Worm (Caenorhabditis elegans) whole organism, mixed stage, embryonic: ENCODE measurements around the gene C15H9.4.

Experiments used
- M03D4.4 ChIP-seq: sonication (generic microtip); optimal IDR thresholded peaks from 2 replicates; lab custom pipeline; 2017; ENCODE audit warnings: mild to moderate bottlenecking, missing genetic modification characterization, missing compliant biosample characterization
- bed-3 ChIP-seq: fragments of 200-800 bp; sonication (Bioruptor generic); optimal IDR thresholded peaks from 3 replicates; lab custom pipeline; 2018; ENCODE audit warnings: mild to moderate bottlenecking, missing genetic modification characterization, moderate library complexity, missing compliant biosample characterization
- blmp-1 ChIP-seq: fragments of 150-350 bp; optimal IDR thresholded peaks from 2 replicates; lab custom pipeline; 2014; ENCODE audit warnings: missing biosample characterization, missing genetic modification characterization
- ceh-39 ChIP-seq: fragments of 150-350 bp; optimal IDR thresholded peaks from 2 replicates; lab custom pipeline; 2014; ENCODE audit warnings: missing biosample characterization, missing genetic modification characterization
- ceh-43 ChIP-seq: fragments of 200-800 bp; sonication (Bioruptor generic); optimal IDR thresholded peaks from 2 replicates; lab custom pipeline; 2018; ENCODE audit warnings: mild to moderate bottlenecking, missing genetic modification characterization, moderate library complexity, missing compliant biosample characterization
- ceh-83 ChIP-seq: fragments of 200-800 bp; sonication (Bioruptor generic); optimal IDR thresholded peaks from 2 replicates; lab custom pipeline; 2018; ENCODE audit warnings: mild to moderate bottlenecking, missing genetic modification characterization, missing compliant biosample characterization
- ces-1 ChIP-seq: fragments of 150-350 bp; optimal IDR thresholded peaks from 2 replicates; lab custom pipeline; 2014; ENCODE audit warnings: missing biosample characterization, missing genetic modification reagents, missing genetic modification characterization
- cnd-1 ChIP-seq: fragments of 200-800 bp; sonication (Bioruptor generic); optimal IDR thresholded peaks from 2 replicates; lab custom pipeline; 2018; ENCODE audit warnings: mild to moderate bottlenecking, missing genetic modification characterization, missing compliant biosample characterization
- drap-1 ChIP-seq: fragments of 200-800 bp; sonication (Bioruptor generic); optimal IDR thresholded peaks from 3 replicates; lab custom pipeline; 2018; ENCODE audit warnings: mild to moderate bottlenecking, missing genetic modification characterization, missing compliant biosample characterization
- elt-1 ChIP-seq: sonication (generic microtip); optimal IDR thresholded peaks from 2 replicates; lab custom pipeline; 2017; ENCODE audit warnings: missing genetic modification characterization, mild to moderate bottlenecking, missing compliant biosample characterization, antibody characterized with exemption, moderate library complexity, borderline replicate concordance; ENCODE audit not compliant: insufficient read depth
- elt-3 ChIP-seq: fragments of 150-350 bp; optimal IDR thresholded peaks from 2 replicates; lab custom pipeline; 2014; ENCODE audit warnings: missing biosample characterization, missing genetic modification characterization
- lin-13 ChIP-seq: fragments of 150-350 bp; optimal IDR thresholded peaks from 2 replicates; lab custom pipeline; 2014; ENCODE audit warnings: missing biosample characterization, missing genetic modification characterization
- lin-32 ChIP-seq: fragments of 200-800 bp; sonication (Bioruptor generic); optimal IDR thresholded peaks from 2 replicates; lab custom pipeline; 2018; ENCODE audit warnings: mild to moderate bottlenecking, missing genetic modification characterization, missing compliant biosample characterization
- lsy-2 ChIP-seq: fragments of 150-350 bp; optimal IDR thresholded peaks from 2 replicates; lab custom pipeline; 2014; ENCODE audit warnings: missing biosample characterization, missing genetic modification characterization
- mab-5 ChIP-seq: fragments of 150-350 bp; optimal IDR thresholded peaks from 2 replicates; lab custom pipeline; 2014; ENCODE audit warnings: missing biosample characterization, missing genetic modification characterization
- mep-1 ChIP-seq: fragments of 150-350 bp; optimal IDR thresholded peaks from 2 replicates; lab custom pipeline; 2017; ENCODE audit warnings: missing biosample characterization, missing genetic modification reagents, missing genetic modification characterization, inconsistent platforms
- mls-2 ChIP-seq: sonication (generic microtip); optimal IDR thresholded peaks from 2 replicates; lab custom pipeline; 2016; ENCODE audit warnings: mild to moderate bottlenecking, missing genetic modification characterization, moderate library complexity, missing compliant biosample characterization
- nhr-12 ChIP-seq: fragments of 150-350 bp; optimal IDR thresholded peaks from 2 replicates; lab custom pipeline; 2014; ENCODE audit warnings: missing biosample characterization, missing genetic modification characterization
- nhr-237 ChIP-seq: fragments of 150-350 bp; optimal IDR thresholded peaks from 2 replicates; lab custom pipeline; 2014; ENCODE audit warnings: missing biosample characterization, missing genetic modification characterization
- nhr-76 ChIP-seq: sonication (generic microtip); optimal IDR thresholded peaks from 2 replicates; lab custom pipeline; 2017; ENCODE audit warnings: missing biosample characterization, missing genetic modification characterization
- pha-4 ChIP-seq: fragments of 150-350 bp; optimal IDR thresholded peaks from 2 replicates; lab custom pipeline; 2018; ENCODE audit warnings: missing biosample characterization, missing genetic modification reagents, missing genetic modification characterization
- sem-2 ChIP-seq: fragments of 200-800 bp; sonication (Bioruptor generic); optimal IDR thresholded peaks from 2 replicates; lab custom pipeline; 2018; ENCODE audit warnings: mild to moderate bottlenecking, missing genetic modification characterization, missing compliant biosample characterization
- snpc-4 ChIP-seq: fragments of 150-350 bp; optimal IDR thresholded peaks from 2 replicates; lab custom pipeline; 2014; ENCODE audit warnings: missing biosample characterization, missing genetic modification characterization
- sptf-1 ChIP-seq: sonication (generic microtip); optimal IDR thresholded peaks from 2 replicates; lab custom pipeline; 2017; ENCODE audit warnings: mild to moderate bottlenecking, missing genetic modification characterization, moderate library complexity, missing compliant biosample characterization
- tbx-8 ChIP-seq: fragments of 200-800 bp; sonication (Bioruptor generic); optimal IDR thresholded peaks from 2 replicates; lab custom pipeline; 2018; ENCODE audit warnings: mild to moderate bottlenecking, missing genetic modification characterization, moderate library complexity, missing compliant biosample characterization
- unc-120 ChIP-seq: sonication (generic microtip); optimal IDR thresholded peaks from 2 replicates; lab custom pipeline; 2017; ENCODE audit warnings: missing genetic modification characterization, missing compliant biosample characterization; ENCODE audit not compliant: poor library complexity, severe bottlenecking
- unc-39 ChIP-seq: fragments of 150-350 bp; optimal IDR thresholded peaks from 2 replicates; lab custom pipeline; 2014; ENCODE audit warnings: missing biosample characterization, missing genetic modification characterization
- unc-62 ChIP-seq: fragments of 150-350 bp; optimal IDR thresholded peaks from 2 replicates; lab custom pipeline; 2014; ENCODE audit warnings: missing biosample characterization, missing genetic modification reagents, missing genetic modification characterization
- zip-8 ChIP-seq: fragments of 150-350 bp; optimal IDR thresholded peaks from 2 replicates; lab custom pipeline; 2014; ENCODE audit warnings: missing biosample characterization, missing genetic modification characterization

Gene C15H9.4

ce11 chrX:6075209-6075608 is 22.2 kb upstream of the C15H9.4 start, which contains the start of gene lgc-58:
lgc-58 (plus strand) TSS chrX:6075509.
- TF ChIP-seq drap-1 (GFP tag; lab: Kevin White, UChicago) (no peak), elt-3 (no peak), cnd-1 (tag; lab: Kevin White, UChicago) (no peak), ces-1 (GFP tag; lab: Kevin White, UChicago) (no peak), lin-13 (tag; lab: Kevin White, UChicago) (no peak), ceh-83 (GFP tag; lab: Kevin White, UChicago) (no peak), mab-5 (tag; lab: Kevin White, UChicago) (no peak), lsy-2 (tag; lab: Kevin White, UChicago) (no peak), nhr-76 (tag; lab: Kevin White, UChicago) (no peak), elt-1 (tag; lab: Kevin White, UChicago) (no peak), unc-120 (no peak), snpc-4 (tag; lab: Kevin White, UChicago) (no peak), nhr-12 (tag; lab: Kevin White, UChicago) (no peak), sem-2 (GFP tag; lab: Kevin White, UChicago) (no peak)

- TF ChIP-seq ceh-43 (no peak), nhr-237 (tag; lab: Kevin White, UChicago) (no peak), lsy-2 (tag; lab: Kevin White, UChicago) (no peak), blmp-1 (tag; lab: Kevin White, UChicago) (no peak), sptf-1 (tag; lab: Kevin White, UChicago) (no peak), bed-3 (GFP tag; lab: Kevin White, UChicago) (no peak), unc-62 (no peak)
Observed at ce11 chrX:6081793-6082192, 15.7 kb upstream of the C15H9.4 start.

ce11 chrX:6082660-6083059 is 14.8 kb upstream of the C15H9.4 start, which contains the start of gene C45B2.3:
C45B2.3 (plus strand) TSS chrX:6082960.
- TF ChIP-seq nhr-12 (tag; lab: Kevin White, UChicago) (no peak), blmp-1 (tag; lab: Kevin White, UChicago) (no peak)

- TF ChIP-seq lin-32 (GFP tag; lab: Kevin White, UChicago) (no peak), zip-8 (tag; lab: Kevin White, UChicago) (no peak), ceh-43 (no peak), pha-4 (tag; lab: Kevin White, UChicago) (no peak), M03D4.4 (tag; lab: Kevin White, UChicago) (no peak), unc-120 (no peak), nhr-237 (tag; lab: Kevin White, UChicago) (no peak)
Observed at ce11 chrX:6084439-6084838, 13.0 kb upstream of the C15H9.4 start, which contains the start of gene C45B2.2. C45B2.2 (plus strand) TSS chrX:6084739.

- TF ChIP-seq nhr-12 (tag; lab: Kevin White, UChicago): no peak
- no peak for TF ChIP-seq tbx-8 (GFP tag; lab: Kevin White, UChicago)
- no peak for TF ChIP-seq nhr-237 (tag; lab: Kevin White, UChicago)
- no peak for TF ChIP-seq M03D4.4 (tag; lab: Kevin White, UChicago)
- TF ChIP-seq elt-3: no peak
- TF ChIP-seq mls-2 (tag; lab: Kevin White, UChicago): no peak
- TF ChIP-seq ceh-39 (tag; lab: Kevin White, UChicago): no peak
- no peak for TF ChIP-seq lin-32 (GFP tag; lab: Kevin White, UChicago)
- no peak for TF ChIP-seq unc-39 (tag; lab: Kevin White, UChicago)
- TF ChIP-seq ceh-83 (GFP tag; lab: Kevin White, UChicago): no peak
- TF ChIP-seq bed-3 (GFP tag; lab: Kevin White, UChicago): no peak
- no peak for TF ChIP-seq cnd-1 (tag; lab: Kevin White, UChicago)
Observed at ce11 chrX:6085824-6086223, 11.6 kb upstream of the C15H9.4 start, which contains the start of gene C45B2.1. C45B2.1 (plus strand) TSS chrX:6086124.

- no peak for TF ChIP-seq cnd-1 (tag; lab: Kevin White, UChicago)
- no peak for TF ChIP-seq elt-3
- no peak for TF ChIP-seq mep-1 (tag; lab: Kevin White, UChicago)
- no peak for TF ChIP-seq ceh-83 (GFP tag; lab: Kevin White, UChicago)
- no peak for TF ChIP-seq snpc-4 (tag; lab: Kevin White, UChicago)
- no peak for TF ChIP-seq nhr-237 (tag; lab: Kevin White, UChicago)
Observed at ce11 chrX:6087676-6088075, 9.8 kb upstream of the C15H9.4 start, which contains the start of gene C45B2.8. C45B2.8 (plus strand) TSS chrX:6087976.
